Worm (Caenorhabditis elegans) whole organism, L3 larva: Measurements from ENCODE around the gene acr-18.

Experiments used
- R02D3.7 ChIP-seq: fragments of 150-350 bp; optimal IDR thresholded peaks from 2 replicates; lab custom pipeline; 2014; ENCODE audit warnings: missing biosample characterization, missing genetic modification characterization
- aly-2 ChIP-seq: fragments of 150-350 bp; optimal IDR thresholded peaks from 2 replicates; lab custom pipeline; 2014; ENCODE audit warnings: missing biosample characterization, missing genetic modification characterization
- ama-1 ChIP-seq: fragments of 150-350 bp; optimal IDR thresholded peaks from 2 replicates; lab custom pipeline; 2018
- ceh-16 ChIP-seq: sonication (generic microtip); optimal IDR thresholded peaks from 2 replicates; lab custom pipeline; 2017; ENCODE audit warnings: missing biosample characterization, missing genetic modification characterization
- ceh-28 ChIP-seq: fragments of 150-350 bp; optimal IDR thresholded peaks from 2 replicates; lab custom pipeline; 2014; ENCODE audit warnings: missing biosample characterization, missing genetic modification reagents, missing genetic modification characterization
- ceh-82 ChIP-seq: fragments of 150-350 bp; optimal IDR thresholded peaks from 2 replicates; lab custom pipeline; 2014; ENCODE audit warnings: missing biosample characterization, missing genetic modification characterization
- ceh-9 ChIP-seq: sonication (generic microtip); optimal IDR thresholded peaks from 2 replicates; lab custom pipeline; 2018; ENCODE audit warnings: missing biosample characterization, missing genetic modification characterization
- daf-12 ChIP-seq: fragments of 150-350 bp; optimal IDR thresholded peaks from 2 replicates; lab custom pipeline; 2014; ENCODE audit warnings: missing biosample characterization, missing genetic modification reagents, missing genetic modification characterization
- egl-5 ChIP-seq: fragments of 150-350 bp; optimal IDR thresholded peaks from 2 replicates; lab custom pipeline; 2017; ENCODE audit warnings: missing biosample characterization, missing genetic modification reagents, missing genetic modification characterization, inconsistent platforms
- elt-1 ChIP-seq: fragments of 150-350 bp; optimal IDR thresholded peaks from 2 replicates; lab custom pipeline; 2014; ENCODE audit warnings: missing biosample characterization, missing genetic modification characterization
- elt-2 ChIP-seq: sonication (generic microtip); optimal IDR thresholded peaks from 2 replicates; lab custom pipeline; 2016; ENCODE audit warnings: missing genetic modification reagents, mild to moderate bottlenecking, missing genetic modification characterization, missing compliant biosample characterization
- eor-1 ChIP-seq, 2 experiments: fragments of 150-350 bp; optimal IDR thresholded peaks; 2 replicates each; lab custom pipeline; 2014 to 2018; ENCODE audit warnings: missing biosample characterization in 2 of 2, missing genetic modification characterization in 2 of 2
- fkh-2 ChIP-seq: fragments of 150-350 bp; optimal IDR thresholded peaks from 2 replicates; lab custom pipeline; 2014; ENCODE audit warnings: missing biosample characterization, missing genetic modification reagents, missing genetic modification characterization
- fos-1 ChIP-seq: fragments of 150-350 bp; optimal IDR thresholded peaks from 2 replicates; lab custom pipeline; 2014; ENCODE audit warnings: missing biosample characterization, missing genetic modification characterization
- hmg-11 ChIP-seq: sonication (generic microtip); optimal IDR thresholded peaks from 2 replicates; lab custom pipeline; 2016; ENCODE audit warnings: missing genetic modification characterization, missing compliant biosample characterization
- jun-1 ChIP-seq: fragments of 150-350 bp; optimal IDR thresholded peaks from 2 replicates; lab custom pipeline; 2014; ENCODE audit warnings: missing biosample characterization, missing genetic modification reagents, missing genetic modification characterization
- lin-15B ChIP-seq: fragments of 150-350 bp; optimal IDR thresholded peaks from 2 replicates; lab custom pipeline; 2014; ENCODE audit warnings: missing biosample characterization, missing genetic modification characterization
- lin-39 ChIP-seq: fragments of 150-350 bp; optimal IDR thresholded peaks from 2 replicates; lab custom pipeline; 2018; ENCODE audit warnings: missing biosample characterization, missing genetic modification reagents, missing genetic modification characterization
- lsy-12 ChIP-seq: sonication (generic microtip); optimal IDR thresholded peaks from 2 replicates; lab custom pipeline; 2016; ENCODE audit warnings: mild to moderate bottlenecking, missing genetic modification characterization, missing compliant biosample characterization
- mdl-1 ChIP-seq: fragments of 150-350 bp; optimal IDR thresholded peaks from 2 replicates; lab custom pipeline; 2014; ENCODE audit warnings: missing biosample characterization, missing genetic modification characterization
- nfya-1 ChIP-seq: sonication (generic microtip); optimal IDR thresholded peaks from 2 replicates; lab custom pipeline; 2017; ENCODE audit warnings: missing genetic modification characterization, mild to moderate bottlenecking, missing compliant biosample characterization, antibody characterized with exemption, moderate library complexity; ENCODE audit not compliant: insufficient read depth
- nhr-11 ChIP-seq: fragments of 150-350 bp; optimal IDR thresholded peaks from 2 replicates; lab custom pipeline; 2014; ENCODE audit warnings: missing biosample characterization, missing genetic modification characterization
- nhr-23 ChIP-seq: fragments of 150-350 bp; optimal IDR thresholded peaks from 2 replicates; lab custom pipeline; 2014; ENCODE audit warnings: missing biosample characterization, missing genetic modification reagents, missing genetic modification characterization
- nhr-25 ChIP-seq: sonication (generic microtip); optimal IDR thresholded peaks from 2 replicates; lab custom pipeline; 2017; ENCODE audit warnings: missing biosample characterization, missing genetic modification characterization
- nhr-28 ChIP-seq: fragments of 150-350 bp; optimal IDR thresholded peaks from 2 replicates; lab custom pipeline; 2014; ENCODE audit warnings: missing biosample characterization, missing genetic modification characterization
- nhr-43 ChIP-seq: sonication (generic microtip); optimal IDR thresholded peaks from 2 replicates; lab custom pipeline; 2016; ENCODE audit warnings: mild to moderate bottlenecking, missing genetic modification characterization, missing compliant biosample characterization; ENCODE audit not compliant: poor library complexity, severe bottlenecking
- nhr-67 ChIP-seq: fragments of 150-350 bp; optimal IDR thresholded peaks from 2 replicates; lab custom pipeline; 2014; ENCODE audit warnings: missing biosample characterization, missing genetic modification characterization
- nhr-76 ChIP-seq: fragments of 150-350 bp; sonication (generic microtip); optimal IDR thresholded peaks from 5 replicates; lab custom pipeline; 2014; ENCODE audit warnings: missing biosample characterization, missing genetic modification characterization
- pha-4 ChIP-seq: fragments of 150-350 bp; optimal IDR thresholded peaks from 2 replicates; lab custom pipeline; 2014; ENCODE audit warnings: missing biosample characterization, missing genetic modification reagents, missing genetic modification characterization
- pqm-1 ChIP-seq: fragments of 150-350 bp; optimal IDR thresholded peaks from 2 replicates; lab custom pipeline; 2017; ENCODE audit warnings: missing biosample characterization, missing genetic modification characterization, inconsistent platforms
- skn-1 ChIP-seq: fragments of 150-350 bp; optimal IDR thresholded peaks from 2 replicates; lab custom pipeline; 2014; ENCODE audit warnings: missing biosample characterization, missing genetic modification characterization
- snpc-4 ChIP-seq: fragments of 150-350 bp; optimal IDR thresholded peaks from 2 replicates; lab custom pipeline; 2014; ENCODE audit warnings: missing biosample characterization, missing genetic modification characterization
- tbx-2 ChIP-seq: sonication (generic microtip); optimal IDR thresholded peaks from 2 replicates; lab custom pipeline; 2016; ENCODE audit warnings: mild to moderate bottlenecking, missing genetic modification characterization, missing compliant biosample characterization
- unc-62 ChIP-seq: fragments of 150-350 bp; sonication (generic microtip); optimal IDR thresholded peaks from 4 replicates; lab custom pipeline; 2014; ENCODE audit warnings: missing biosample characterization, missing genetic modification reagents, missing genetic modification characterization
- zag-1 ChIP-seq: fragments of 150-350 bp; optimal IDR thresholded peaks from 2 replicates; lab custom pipeline; 2014; ENCODE audit warnings: missing biosample characterization, missing genetic modification characterization
- ztf-11 ChIP-seq: fragments of 150-350 bp; optimal IDR thresholded peaks from 2 replicates; lab custom pipeline; 2014; ENCODE audit warnings: missing biosample characterization, missing genetic modification characterization
- ztf-4 ChIP-seq: fragments of 150-350 bp; optimal IDR thresholded peaks from 2 replicates; lab custom pipeline; 2014; ENCODE audit warnings: missing biosample characterization, missing genetic modification characterization

acr-18 gene

ce11 chrV:15568381-15568780, 9.4 kb upstream of the acr-18 start:
- TF ChIP-seq nhr-43 (tag; lab: Kevin White, UChicago) (no peak), daf-12 (tag; lab: Kevin White, UChicago) (no peak), lin-39 (tag; lab: Kevin White, UChicago) (peak; percentile 7), ama-1 (peak; percentile 93)

- TF ChIP-seq ama-1: peak; percentile 96
- no peak for TF ChIP-seq ceh-16 (tag; lab: Kevin White, UChicago)
- no peak for TF ChIP-seq elt-2
- TF ChIP-seq nhr-25: no peak
Measured at ce11 chrV:15567344-15567804, 8.4 kb upstream of the acr-18 start, which contains the start of gene acs-2. Gene acs-2 (plus strand): TSS chrV:15567394.

DNA sequence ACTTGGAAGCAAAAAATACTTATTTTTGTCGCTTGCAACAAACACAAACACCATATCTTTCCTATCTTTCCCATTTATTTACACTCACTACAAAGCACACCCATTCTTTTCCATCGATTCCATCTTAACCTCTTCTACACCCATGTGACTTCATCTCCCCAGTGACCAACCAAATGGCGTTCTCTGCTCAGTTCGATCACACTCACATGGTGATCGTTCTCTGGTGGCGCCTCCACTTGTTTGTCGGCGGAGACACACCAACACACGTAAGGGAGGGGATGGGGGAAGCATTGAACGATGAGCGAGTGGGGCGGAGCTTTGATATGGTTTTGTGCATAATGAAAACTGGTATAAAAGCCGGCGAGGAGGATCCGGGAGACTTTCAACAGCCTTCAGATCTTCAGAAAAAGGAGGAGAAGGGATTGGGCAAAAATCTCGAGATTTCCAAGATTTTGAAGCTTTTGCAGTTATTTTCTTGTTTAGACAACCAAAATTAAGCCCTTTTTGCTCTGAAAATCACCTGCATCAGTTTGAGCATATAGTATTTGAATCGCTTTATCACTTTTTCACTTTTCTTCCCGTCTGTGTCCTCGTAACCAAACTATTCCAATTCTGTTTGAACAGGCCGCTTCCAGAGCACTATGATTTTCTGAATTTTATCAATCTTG, 7.7 kb upstream of the acr-18 start:
- TF ChIP-seq zag-1 (tag; lab: Kevin White, UChicago): no peak
- peak; percentile 9 for TF ChIP-seq lin-15B (tag; lab: Kevin White, UChicago)
- no peak for TF ChIP-seq ceh-82 (tag; lab: Kevin White, UChicago)
- no peak for TF ChIP-seq tbx-2 (tag; lab: Kevin White, UChicago)
- TF ChIP-seq nhr-11 (tag; lab: Kevin White, UChicago): peak; percentile 70
- TF ChIP-seq ceh-16 (tag; lab: Kevin White, UChicago): no peak
- no peak for TF ChIP-seq aly-2 (tag; lab: Kevin White, UChicago)
- TF ChIP-seq unc-62 (GFP tag; lab: Kevin White, UChicago): peak; percentile 19
- peak; percentile 82 for TF ChIP-seq nfya-1
- TF ChIP-seq nhr-43 (tag; lab: Kevin White, UChicago): peak; percentile 84
- peak; percentile 85 for TF ChIP-seq jun-1 (tag; lab: Kevin White, UChicago)
- TF ChIP-seq egl-5 (tag; lab: Kevin White, UChicago): peak; percentile 86
- no peak for TF ChIP-seq nhr-67 (tag; lab: Kevin White, UChicago)
- no peak for TF ChIP-seq nhr-76 (tag; lab: Kevin White, UChicago)
- no peak for TF ChIP-seq lsy-12 (tag; lab: Kevin White, UChicago)
- peak; percentile 57 for TF ChIP-seq hmg-11 (tag; lab: Kevin White, UChicago)
- TF ChIP-seq mdl-1: peak; percentile 82
- no peak for TF ChIP-seq eor-1 (tag; optimal IDR thresholded peaks at IDR 0.05; lab: Kevin White, UChicago)
- peak; percentile 77 for TF ChIP-seq elt-1 (tag; lab: Kevin White, UChicago)
- TF ChIP-seq lin-39 (tag; lab: Kevin White, UChicago): peak; percentile 96
- peak; percentile 82 for TF ChIP-seq snpc-4
- no peak for TF ChIP-seq ceh-9 (tag; lab: Kevin White, UChicago)
- peak; percentile 40 for TF ChIP-seq ceh-28
- peak; percentile 87 for TF ChIP-seq pha-4 (tag; lab: Kevin White, UChicago)
- peak; percentile 96 for TF ChIP-seq ama-1
- TF ChIP-seq skn-1 (tag; lab: Kevin White, UChicago): no peak
- peak; percentile 78 for TF ChIP-seq elt-2
- peak; percentile 94 for TF ChIP-seq pqm-1 (tag; lab: Kevin White, UChicago)

DNA sequence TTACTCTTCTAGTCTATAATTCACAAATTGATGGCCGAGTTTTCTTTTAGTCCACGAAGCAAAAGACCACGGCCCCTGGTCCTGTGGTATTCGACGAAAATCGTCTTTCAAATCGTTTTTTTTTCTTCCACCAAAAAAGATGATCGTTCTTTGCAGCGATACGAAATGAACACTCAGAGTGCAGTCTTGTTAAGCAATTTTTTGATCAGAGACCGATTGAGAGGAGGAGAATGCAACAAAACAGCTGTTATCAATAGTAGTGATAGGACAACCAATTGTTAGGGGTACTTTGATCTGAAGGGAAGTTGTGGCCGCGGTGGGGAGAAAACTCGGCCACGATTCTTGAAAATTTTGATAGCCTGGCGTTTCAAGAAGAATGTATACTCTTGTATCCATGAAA, 5.0 kb upstream of the acr-18 start:
- TF ChIP-seq nhr-11 (tag; lab: Kevin White, UChicago) (no peak), nhr-43 (tag; lab: Kevin White, UChicago) (peak; percentile 71), nhr-76 (tag; lab: Kevin White, UChicago) (no peak), nhr-28 (tag; lab: Kevin White, UChicago) (no peak), elt-2 (peak; percentile 71), ztf-11 (no peak), fos-1 (tag; lab: Kevin White, UChicago) (no peak), ztf-4 (no peak), nfya-1 (peak; percentile 30), ceh-82 (tag; lab: Kevin White, UChicago) (no peak), lin-15B (tag; lab: Kevin White, UChicago) (no peak), R02D3.7 (peak; percentile 37), tbx-2 (tag; lab: Kevin White, UChicago) (no peak), fkh-2 (no peak), jun-1 (tag; lab: Kevin White, UChicago) (peak; percentile 60), lsy-12 (tag; lab: Kevin White, UChicago) (no peak), ceh-9 (tag; lab: Kevin White, UChicago) (no peak), pha-4 (tag; lab: Kevin White, UChicago) (peak; percentile 66), nhr-23 (tag; lab: Kevin White, UChicago) (peak; percentile 31), pqm-1 (tag; lab: Kevin White, UChicago) (peak; percentile 84), ama-1 (peak; percentile 27)
